Worm (Caenorhabditis elegans) whole organism, early embryonic: ENCODE measurements around the gene best-6.
"Not testable (repeated sequence)": the region's sequence is repeated elsewhere in the genome, so short reads cannot be mapped to it uniquely, and the experiment has no call there.

ENCODE experiments used
- B0310.2 ChIP-seq: sonication (generic microtip); optimal IDR thresholded peaks from 2 replicates; lab custom pipeline; 2016; ENCODE audit warnings: mild to moderate bottlenecking, missing genetic modification characterization, missing compliant biosample characterization
- F13C5.2 ChIP-seq: sonication (generic microtip); optimal IDR thresholded peaks from 2 replicates; lab custom pipeline; 2017; ENCODE audit warnings: mild to moderate bottlenecking, missing genetic modification characterization, inconsistent platforms, missing compliant biosample characterization
- aly-1 ChIP-seq: sonication (generic microtip); optimal IDR thresholded peaks from 2 replicates; lab custom pipeline; 2016; ENCODE audit warnings: missing genetic modification characterization, missing compliant biosample characterization
- ama-1 ChIP-seq: fragments of 150-350 bp; optimal IDR thresholded peaks from 2 replicates; lab custom pipeline; 2014
- ceh-13 ChIP-seq: fragments of 200-800 bp; sonication (Bioruptor generic); optimal IDR thresholded peaks from 2 replicates; lab custom pipeline; 2018; ENCODE audit warnings: mild to moderate bottlenecking, missing genetic modification characterization, missing compliant biosample characterization
- ceh-36 ChIP-seq: sonication (generic microtip); optimal IDR thresholded peaks from 2 replicates; lab custom pipeline; 2016; ENCODE audit warnings: missing genetic modification characterization, inconsistent platforms, missing compliant biosample characterization
- ets-7 ChIP-seq: sonication (generic microtip); optimal IDR thresholded peaks from 2 replicates; lab custom pipeline; 2016; ENCODE audit warnings: missing genotype, missing genetic modification characterization, missing compliant biosample characterization
- flt-1 ChIP-seq: fragments of 200-800 bp; sonication (Bioruptor generic); IDR thresholded peaks from 2 replicates; pipeline ENCODE4 v1.3.6; 2022; ENCODE audit warnings: missing genetic modification characterization, missing compliant biosample characterization
- hmbx-1 ChIP-seq: sonication (generic microtip); optimal IDR thresholded peaks from 2 replicates; lab custom pipeline; 2016; ENCODE audit warnings: mild to moderate bottlenecking, missing genetic modification characterization, missing compliant biosample characterization
- hmg-4 ChIP-seq: fragments of 200-800 bp; sonication (Bioruptor generic); optimal IDR thresholded peaks from 2 replicates; lab custom pipeline; 2018; ENCODE audit warnings: mild to moderate bottlenecking, missing genetic modification characterization, missing compliant biosample characterization
- hnd-1 ChIP-seq: sonication (generic microtip); optimal IDR thresholded peaks from 2 replicates; lab custom pipeline; 2016; ENCODE audit warnings: missing genetic modification characterization, missing compliant biosample characterization
- pes-1 ChIP-seq: fragments of 200-800 bp; sonication (Bioruptor generic); IDR thresholded peaks from 2 replicates; pipeline ENCODE4 v1.3.6; 2022; ENCODE audit warnings: missing genetic modification reagents, missing genetic modification characterization, missing compliant biosample characterization
- scrt-1 ChIP-seq: fragments of 200-800 bp; sonication (Bioruptor generic); IDR thresholded peaks from 2 replicates; pipeline ENCODE4 v1.3.6; 2022; ENCODE audit warnings: missing genetic modification characterization, missing compliant biosample characterization
- sea-1 ChIP-seq: fragments of 200-800 bp; sonication (Bioruptor generic); conservative IDR thresholded peaks from 2 replicates; pipeline ENCODE4 v1.3.6; 2022; ENCODE audit warnings: missing genetic modification characterization, missing compliant biosample characterization
- tbx-11 ChIP-seq: fragments of 200-800 bp; sonication (Bioruptor generic); IDR thresholded peaks from 2 replicates; pipeline ENCODE4 v1.3.6; 2022; ENCODE audit warnings: missing genetic modification characterization, missing compliant biosample characterization
- tbx-37 ChIP-seq: fragments of 200-800 bp; sonication (Bioruptor generic); conservative IDR thresholded peaks from 2 replicates; pipeline ENCODE4 v1.3.6; 2022; ENCODE audit warnings: missing genetic modification reagents, missing genetic modification characterization, missing compliant biosample characterization
- tra-4 ChIP-seq: sonication (generic microtip); optimal IDR thresholded peaks from 2 replicates; lab custom pipeline; 2017; ENCODE audit warnings: missing genetic modification characterization, missing compliant biosample characterization

Gene best-6

ce11 chrIV:5063297-5063696, 34.4 kb upstream of the best-6 start:
- TF ChIP-seq hnd-1 (tag; lab: Kevin White, UChicago) (no peak), tra-4 (tag; lab: Kevin White, UChicago) (no peak), ceh-36 (tag; lab: Kevin White, UChicago) (no peak), tbx-37 (no peak), hmbx-1 (tag; lab: Kevin White, UChicago) (no peak), sea-1 (GFP tag; lab: Robert Waterston, UW) (no peak), flt-1 (GFP tag; lab: Robert Waterston, UW) (no peak)

DNA sequence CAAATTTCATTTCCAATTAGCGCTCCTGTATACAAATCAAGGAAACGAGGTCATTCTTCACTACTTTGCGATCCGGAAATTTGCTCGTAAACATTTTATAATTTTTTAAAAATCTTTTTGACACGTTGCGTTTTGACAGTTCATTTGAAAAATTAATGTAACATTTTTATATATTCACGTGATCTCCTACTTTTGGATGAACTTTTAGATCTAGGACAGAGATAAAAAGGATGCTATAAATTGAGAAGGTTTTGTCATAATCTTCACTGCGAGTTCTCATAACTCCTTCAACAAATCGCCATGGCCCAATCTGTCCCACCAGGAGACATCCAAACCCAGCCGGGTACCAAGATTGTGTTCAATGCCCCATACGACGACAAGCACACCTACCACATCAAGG, 33.4 kb upstream of the best-6 start, which contains the start of gene msp-57:
msp-57 (plus strand) TSS at position 301 of the 400 bp plus-strand sequence.
- not testable (repeated sequence) for TF ChIP-seq B0310.2 (tag; lab: Kevin White, UChicago); ama-1 (lab: Kevin White, UChicago); scrt-1

DNA sequence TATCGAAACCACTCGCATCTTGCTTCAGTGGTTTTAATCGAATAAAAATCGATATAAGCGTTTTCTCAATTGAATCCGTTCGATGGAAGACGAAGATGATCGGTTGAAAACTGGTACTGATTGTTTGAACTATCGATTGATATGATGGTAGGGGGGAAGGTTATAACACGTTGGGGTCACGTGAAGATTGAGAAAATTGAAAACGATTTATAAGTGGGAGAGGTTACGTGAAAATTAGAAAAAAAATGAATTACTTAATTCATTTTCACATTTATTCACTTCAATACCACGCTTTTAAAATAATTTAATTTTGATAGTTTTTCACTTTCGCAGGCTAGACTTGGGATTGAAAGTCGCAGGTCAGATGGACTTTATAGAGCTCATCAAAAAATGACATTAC, 32.1 kb upstream of the best-6 start, which contains the start of gene C09B9.7:
C09B9.7 (minus strand) TSS at position 101 of the 400 bp plus-strand sequence.
- TF ChIP-seq ama-1 (lab: Kevin White, UChicago) (no peak), tra-4 (tag; lab: Kevin White, UChicago) (no peak), sea-1 (GFP tag; lab: Robert Waterston, UW) (no peak), tbx-37 (no peak), scrt-1 (no peak), aly-1 (tag; lab: Kevin White, UChicago) (no peak), pes-1 (GFP tag; lab: Robert Waterston, UW) (no peak)

ce11 chrIV:5055964-5056588, 27.2 kb upstream of the best-6 start, which contains the start of gene msp-55:
msp-55 (minus strand) TSS chrIV:5056014.
- no peak for TF ChIP-seq ets-7 (tag; lab: Kevin White, UChicago)
- TF ChIP-seq ceh-13, result no peak
- TF ChIP-seq ama-1 (lab: Kevin White, UChicago), result no peak
- no peak for TF ChIP-seq B0310.2 (tag; lab: Kevin White, UChicago)
- no peak for TF ChIP-seq aly-1 (tag; lab: Kevin White, UChicago)
- no peak for TF ChIP-seq tbx-37
- TF ChIP-seq flt-1 (GFP tag; lab: Robert Waterston, UW), result no peak
- TF ChIP-seq tbx-11 (GFP tag; lab: Robert Waterston, UW), result no peak
- no peak for TF ChIP-seq sea-1 (GFP tag; lab: Robert Waterston, UW)
- TF ChIP-seq hnd-1 (tag; lab: Kevin White, UChicago), result no peak
- no peak for TF ChIP-seq hmg-4
- TF ChIP-seq hmbx-1 (tag; lab: Kevin White, UChicago), result no peak

DNA sequence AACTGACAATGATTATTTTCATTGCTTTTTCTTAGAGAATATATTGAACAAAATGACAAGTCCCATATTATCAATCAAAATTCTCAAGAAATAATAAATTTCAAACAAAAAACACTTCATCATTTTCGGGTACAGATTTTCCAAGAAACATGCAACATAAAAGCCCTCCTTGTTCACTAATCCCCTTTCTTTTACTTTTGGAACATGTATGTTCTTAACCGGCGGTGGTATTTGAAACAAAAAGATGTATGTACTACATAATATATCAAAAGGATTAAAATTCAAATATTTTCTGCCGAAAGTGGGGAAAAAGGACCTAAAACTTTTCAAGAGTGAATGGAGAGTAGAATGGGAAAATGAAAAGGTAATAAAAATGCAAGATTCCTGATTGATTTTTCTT, 25.4 kb upstream of the best-6 start:
- TF ChIP-seq tra-4 (tag; lab: Kevin White, UChicago) (no peak), ama-1 (lab: Kevin White, UChicago) (no peak), ceh-36 (tag; lab: Kevin White, UChicago) (no peak), hnd-1 (tag; lab: Kevin White, UChicago) (no peak), tbx-11 (GFP tag; lab: Robert Waterston, UW) (no peak), pes-1 (GFP tag; lab: Robert Waterston, UW) (no peak), aly-1 (tag; lab: Kevin White, UChicago) (no peak)

DNA sequence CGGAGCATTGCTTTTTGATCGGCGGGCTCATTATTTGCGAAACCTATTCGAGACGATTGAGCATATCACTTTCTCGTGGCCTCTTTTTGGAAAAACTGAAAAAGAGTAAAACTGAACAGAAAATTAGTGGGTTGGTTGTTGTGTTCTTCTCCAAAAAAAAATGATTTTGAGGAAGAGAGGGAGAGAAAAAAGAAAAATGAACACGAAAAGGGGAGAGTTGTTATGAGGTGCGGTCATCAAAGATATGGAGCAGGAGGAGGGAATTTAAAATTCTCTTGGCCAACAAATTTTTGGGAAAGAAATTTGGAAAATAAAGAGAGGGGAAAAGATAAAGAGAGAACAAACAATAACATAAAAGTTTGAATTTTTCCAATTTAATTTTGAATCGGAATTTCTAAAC, 16.5 kb upstream of the best-6 start, which contains the start of gene hot-9:
hot-9 (minus strand) TSS at position 101 of the 400 bp plus-strand sequence.
- TF ChIP-seq tbx-11 (GFP tag; lab: Robert Waterston, UW), result no peak
- TF ChIP-seq scrt-1, result no peak
- no peak for TF ChIP-seq B0310.2 (tag; lab: Kevin White, UChicago)
- no peak for TF ChIP-seq ceh-13
- no peak for TF ChIP-seq tra-4 (tag; lab: Kevin White, UChicago)
- TF ChIP-seq flt-1 (GFP tag; lab: Robert Waterston, UW), result no peak
- TF ChIP-seq aly-1 (tag; lab: Kevin White, UChicago), result no peak
- TF ChIP-seq hnd-1 (tag; lab: Kevin White, UChicago), result no peak
- no peak for TF ChIP-seq hmg-4
- TF ChIP-seq ama-1 (lab: Kevin White, UChicago), result no peak
- no peak for TF ChIP-seq sea-1 (GFP tag; lab: Robert Waterston, UW)
- TF ChIP-seq ets-7 (tag; lab: Kevin White, UChicago), result no peak
- TF ChIP-seq F13C5.2, result no peak
- TF ChIP-seq ceh-36 (tag; lab: Kevin White, UChicago), result no peak
- no peak for TF ChIP-seq pes-1 (GFP tag; lab: Robert Waterston, UW)
- TF ChIP-seq hmbx-1 (tag; lab: Kevin White, UChicago), result no peak

- TF ChIP-seq scrt-1, result peak; percentile 80
- TF ChIP-seq hnd-1 (tag; lab: Kevin White, UChicago), result no peak
- peak; percentile 59 for TF ChIP-seq tbx-11 (GFP tag; lab: Robert Waterston, UW)
- peak; percentile 49; the same call in 1 of the 2 replicates for TF ChIP-seq tbx-37
- peak; percentile 82 for TF ChIP-seq flt-1 (GFP tag; lab: Robert Waterston, UW)
- TF ChIP-seq ceh-13, result no peak
- TF ChIP-seq ceh-36 (tag; lab: Kevin White, UChicago), result no peak
- TF ChIP-seq F13C5.2, result no peak
- TF ChIP-seq hmbx-1 (tag; lab: Kevin White, UChicago), result no peak
- no peak for TF ChIP-seq ets-7 (tag; lab: Kevin White, UChicago)
- no peak for TF ChIP-seq hmg-4
- TF ChIP-seq ama-1 (lab: Kevin White, UChicago), result no peak
- peak; percentile 74; the same call in 1 of the 2 replicates for TF ChIP-seq sea-1 (GFP tag; lab: Robert Waterston, UW)
- TF ChIP-seq pes-1 (GFP tag; lab: Robert Waterston, UW), result peak; percentile 84
- no peak for TF ChIP-seq tra-4 (tag; lab: Kevin White, UChicago)
- peak; percentile 18 for TF ChIP-seq B0310.2 (tag; lab: Kevin White, UChicago)
- TF ChIP-seq aly-1 (tag; lab: Kevin White, UChicago), result no peak
These were observed 9.9 kb upstream of the best-6 start for ce11 chrIV:5038744-5039143.
